Fruit fly (Drosophila melanogaster): ENCODE measurements around the gene Pp2A-29B.

Pp2A-29B gene

DNA sequence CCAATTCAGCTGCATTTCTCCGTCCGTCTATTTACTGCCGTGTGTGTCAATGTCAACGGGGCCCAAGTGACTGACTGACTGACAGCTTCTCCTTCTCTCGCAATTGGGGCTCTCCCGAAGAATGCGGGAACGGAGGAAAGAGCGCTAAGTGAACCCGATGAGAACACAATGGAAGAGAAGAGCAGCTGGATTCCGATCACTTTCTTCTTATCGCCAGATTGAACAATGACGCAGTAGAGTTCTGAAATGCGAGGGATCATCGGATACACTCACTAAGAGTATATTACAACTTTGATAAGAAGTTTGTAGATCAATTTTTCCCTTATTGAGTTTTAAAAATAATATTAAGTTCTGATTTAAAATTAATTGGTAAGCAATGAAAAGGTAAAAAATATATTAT is 45.7 kb downstream of the Pp2A-29B start, which contains the start of gene Naglu (continued):
- peak; percentile 40 for TF ChIP-seq Blimp-1 (GFP tag; optimal IDR thresholded peaks at IDR 0.05)
- TF ChIP-seq Ets21C (GFP tag; optimal IDR thresholded peaks at IDR 0.05): no peak
- no peak for TF ChIP-seq CG11902 (GFP tag; optimal IDR thresholded peaks at IDR 0.05)
- no peak for TF ChIP-seq CG11294 (GFP tag; IDR thresholded peaks at IDR 0.05)
- no peak for TF ChIP-seq CG34406 (GFP tag; optimal IDR thresholded peaks at IDR 0.05)
- no peak for TF ChIP-seq CG9139 (GFP tag; optimal IDR thresholded peaks at IDR 0.05)
- TF ChIP-seq Met (GFP tag; optimal IDR thresholded peaks at IDR 0.05): no peak
- TF ChIP-seq CG3032 (tag; optimal IDR thresholded peaks at IDR 0.05): no peak
- TF ChIP-seq achi (GFP tag; optimal IDR thresholded peaks at IDR 0.05): no peak
- peak; percentile 32 for TF ChIP-seq CG8632 (GFP tag; optimal IDR thresholded peaks at IDR 0.05)
- TF ChIP-seq CG8319 (GFP tag; optimal IDR thresholded peaks at IDR 0.05): no peak
- no peak for TF ChIP-seq Ets96B (tag; optimal IDR thresholded peaks at IDR 0.05)
- no peak for TF ChIP-seq Eip93F (GFP tag; optimal IDR thresholded peaks at IDR 0.05)
- TF ChIP-seq net (GFP tag; optimal IDR thresholded peaks at IDR 0.05): no peak
- TF ChIP-seq CG3919 (GFP tag; optimal IDR thresholded peaks at IDR 0.05): no peak
- peak; percentile 46 for TF ChIP-seq CG6792 (GFP tag; optimal IDR thresholded peaks at IDR 0.05)
- TF ChIP-seq Lpt (GFP tag; optimal IDR thresholded peaks at IDR 0.05): no peak
- no peak for TF ChIP-seq Hr4 (GFP tag; optimal IDR thresholded peaks at IDR 0.05)
- no peak for TF ChIP-seq fkh (GFP tag; optimal IDR thresholded peaks at IDR 0.05)
- TF ChIP-seq CG11762 (GFP tag; optimal IDR thresholded peaks at IDR 0.05; ENCODE audit: insufficient read depth): no peak
- no peak for TF ChIP-seq dsx (GFP tag; optimal IDR thresholded peaks at IDR 0.05; ENCODE audit: poor library complexity, severe bottlenecking)
- TF ChIP-seq svp (GFP tag): peak; percentile 93

DNA sequence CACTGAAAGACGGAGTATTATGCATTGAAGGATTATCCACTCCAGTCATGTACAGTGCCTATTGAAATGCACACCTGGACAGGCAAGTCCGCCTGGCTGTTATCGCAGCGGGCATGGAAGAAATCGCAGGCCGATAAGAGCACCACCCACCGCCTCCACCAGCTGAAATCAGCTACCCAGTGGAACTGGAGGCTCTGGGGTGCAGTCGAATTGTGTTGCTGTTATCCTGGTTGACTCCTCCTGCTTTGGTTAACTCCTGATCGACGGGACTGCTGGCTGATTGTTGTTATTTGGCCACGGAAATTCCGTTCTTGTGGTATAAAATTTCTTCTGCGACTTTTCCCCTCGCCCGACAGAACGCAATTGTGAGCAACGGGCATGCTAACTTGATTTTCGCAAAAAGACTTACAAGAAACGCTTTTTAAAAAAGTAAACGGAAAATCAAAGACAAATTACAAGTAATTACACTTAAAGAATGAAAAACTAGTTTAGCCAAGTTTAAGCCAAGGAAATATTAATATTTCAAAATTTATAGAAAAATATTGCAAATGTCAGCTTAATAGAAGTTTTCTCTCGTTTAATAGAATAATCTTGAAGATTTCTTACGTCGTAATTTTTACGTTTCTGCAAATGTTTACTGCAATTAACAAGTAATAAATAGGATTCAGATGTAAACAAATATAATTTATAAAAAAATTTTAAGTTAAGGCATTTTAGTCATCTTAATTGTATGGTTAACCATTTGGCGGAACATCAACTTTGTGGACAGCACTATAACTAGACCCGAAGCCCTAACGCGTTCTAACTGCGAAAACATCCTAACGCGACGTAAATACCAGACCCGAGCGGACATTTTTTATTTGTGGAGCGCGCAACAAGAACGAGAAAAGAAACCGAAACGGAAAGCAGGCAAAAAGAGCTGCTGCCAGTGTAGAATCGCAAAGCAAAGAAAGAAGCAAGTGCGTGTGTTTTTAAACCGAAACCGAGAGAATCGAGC is 49.3 kb downstream of the Pp2A-29B start, which contains the start of the genes CG13398 and Akap200:
CG13398 (minus strand) TSS at position 370 of the 997 bp plus-strand sequence.
Akap200 (plus strand) TSS at position 804 of the 997 bp plus-strand sequence.
- TF ChIP-seq net (GFP tag; optimal IDR thresholded peaks at IDR 0.05) (peak; percentile 46), achi (GFP tag; optimal IDR thresholded peaks at IDR 0.05) (peak; percentile 52), dac (GFP tag; optimal IDR thresholded peaks at IDR 0.05) (no peak), Eip78C (GFP tag) (peak; percentile 76), fd85E (GFP tag; optimal IDR thresholded peaks at IDR 0.05) (no peak), CG6792 (GFP tag; optimal IDR thresholded peaks at IDR 0.05) (peak; percentile 7), CG7368 (GFP tag; optimal IDR thresholded peaks at IDR 0.05) (peak; percentile 25), Ets96B (tag; optimal IDR thresholded peaks at IDR 0.05) (peak; percentile 25), CG6163 (GFP tag; IDR thresholded peaks at IDR 0.05) (peak; percentile 68; the same call in 1 of the 3 replicates), CG1621 (tag; optimal IDR thresholded peaks at IDR 0.05) (no peak), CG16779 (tag; optimal IDR thresholded peaks at IDR 0.05) (no peak), Ets21C (GFP tag; optimal IDR thresholded peaks at IDR 0.05) (peak; percentile 12), Sox14 (GFP tag; optimal IDR thresholded peaks at IDR 0.05) (no peak), CG34406 (GFP tag; optimal IDR thresholded peaks at IDR 0.05) (peak; percentile 53), CG3032 (tag; optimal IDR thresholded peaks at IDR 0.05) (peak; percentile 48), CG8119 (GFP tag; IDR thresholded peaks at IDR 0.05) (peak; percentile 55; the same call in 1 of the 3 replicates), Eip75B (GFP tag; optimal IDR thresholded peaks at IDR 0.05) (peak; percentile 30), Lpt (GFP tag; optimal IDR thresholded peaks at IDR 0.05) (no peak), Hr4 (GFP tag; optimal IDR thresholded peaks at IDR 0.05) (peak; percentile 48), CG6854 (GFP tag; optimal IDR thresholded peaks at IDR 0.05) (peak; percentile 41), CG11294 (GFP tag; IDR thresholded peaks at IDR 0.05) (no peak; the same call in 1 of the 2 replicates), lz (GFP tag; optimal IDR thresholded peaks at IDR 0.05) (peak; percentile 22), vri (GFP tag; optimal IDR thresholded peaks at IDR 0.05) (peak; percentile 58), CG6808 (GFP tag; optimal IDR thresholded peaks at IDR 0.05) (peak; percentile 39), Met (GFP tag; optimal IDR thresholded peaks at IDR 0.05) (peak; percentile 38), CG10631 (GFP tag; optimal IDR thresholded peaks at IDR 0.05) (peak; percentile 64), Sox15 (GFP tag; optimal IDR thresholded peaks at IDR 0.05) (no peak), CG31627 (GFP tag; optimal IDR thresholded peaks at IDR 0.05) (peak; percentile 47), dsx (GFP tag; optimal IDR thresholded peaks at IDR 0.05; ENCODE audit: poor library complexity, severe bottlenecking) (peak; percentile 2), Sox102F (GFP tag; optimal IDR thresholded peaks at IDR 0.05) (peak; percentile 35), topi (GFP tag; optimal IDR thresholded peaks at IDR 0.05) (peak; percentile 24), esn (GFP tag; optimal IDR thresholded peaks at IDR 0.05) (peak; percentile 71), Gug (GFP tag; IDR thresholded peaks at IDR 0.05) (no peak), svp (GFP tag) (peak; percentile 84), cyc (GFP tag; optimal IDR thresholded peaks at IDR 0.05) (peak; percentile 27), fkh (GFP tag; optimal IDR thresholded peaks at IDR 0.05) (peak; percentile 78), ss (GFP tag; optimal IDR thresholded peaks at IDR 0.05) (peak; percentile 6 to 45), CG3919 (GFP tag; optimal IDR thresholded peaks at IDR 0.05) (peak; percentile 18), CG8632 (GFP tag; optimal IDR thresholded peaks at IDR 0.05) (peak; percentile 34)
